Fruit fly (Drosophila melanogaster) whole organism, embryonic: Measurements from ENCODE around the gene senju.

Experiments used
- Aef1 ChIP-seq: fragments of 200-800 bp; sonication (Bioruptor generic); IDR thresholded peaks from 3 replicates; pipeline ENCODE4 v1.3.6; 2022; ENCODE audit warnings: missing biosample characterization, missing genetic modification characterization
- CG10431 ChIP-seq: fragments of 200-800 bp; sonication (Bioruptor generic); optimal IDR thresholded peaks from 3 replicates; lab custom pipeline; 2018; ENCODE audit warnings: missing biosample characterization, mild to moderate bottlenecking, missing genetic modification characterization
- CG10565 ChIP-seq: fragments of 200-800 bp; sonication (Bioruptor generic); optimal IDR thresholded peaks from 3 replicates; lab custom pipeline; 2016; ENCODE audit warnings: missing biosample characterization, mild to moderate bottlenecking, missing genetic modification characterization
- CG11504 ChIP-seq: fragments of 200-800 bp; sonication (Bioruptor generic); optimal IDR thresholded peaks from 3 replicates; lab custom pipeline; 2019; ENCODE audit warnings: missing biosample characterization, mild to moderate bottlenecking, missing genetic modification characterization, moderate library complexity
- CG11696 ChIP-seq: fragments of 200-800 bp; sonication (Bioruptor generic); IDR thresholded peaks from 2 replicates; pipeline ENCODE4 v1.3.6; 2022; ENCODE audit warnings: missing biosample characterization, missing genetic modification characterization
- CG12104 ChIP-seq: fragments of 200-800 bp; sonication (Bioruptor generic); optimal IDR thresholded peaks from 3 replicates; lab custom pipeline; 2016; ENCODE audit warnings: missing biosample characterization, missing genetic modification characterization
- CG12659 ChIP-seq: fragments of 200-800 bp; sonication (Bioruptor generic); optimal IDR thresholded peaks from 3 replicates; lab custom pipeline; 2017; ENCODE audit warnings: mild to moderate bottlenecking, missing biosample characterization, missing genetic modification reagents, missing genetic modification characterization
- CG12744 ChIP-seq: fragments of 200-800 bp; sonication (Bioruptor generic); optimal IDR thresholded peaks from 2 replicates; lab custom pipeline; 2016; ENCODE audit warnings: missing biosample characterization, missing genetic modification characterization
- CG13624 ChIP-seq: fragments of 200-800 bp; sonication (Bioruptor generic); optimal IDR thresholded peaks from 2 replicates; lab custom pipeline; 2016; ENCODE audit warnings: missing biosample characterization, missing genetic modification characterization
- CG13775 ChIP-seq: fragments of 200-800 bp; sonication (Bioruptor generic); optimal IDR thresholded peaks from 3 replicates; lab custom pipeline; 2017; ENCODE audit warnings: missing biosample characterization, mild to moderate bottlenecking, missing genetic modification characterization
- CG15011 ChIP-seq: fragments of 200-800 bp; sonication (Bioruptor generic); optimal IDR thresholded peaks from 3 replicates; lab custom pipeline; 2018; ENCODE audit warnings: missing biosample characterization, mild to moderate bottlenecking, missing genetic modification characterization
- CG16813 ChIP-seq: fragments of 200-800 bp; sonication (Bioruptor generic); IDR thresholded peaks from 3 replicates; pipeline ENCODE4 v1.3.6; 2022; ENCODE audit warnings: missing biosample characterization, missing genetic modification characterization; ENCODE audit not compliant: partially characterized antibody
- CG17328 ChIP-seq: fragments of 200-800 bp; sonication (Bioruptor generic); IDR thresholded peaks from 2 replicates; pipeline ENCODE4 v1.3.6; 2022; ENCODE audit warnings: missing biosample characterization, missing genetic modification characterization
- CG17359 ChIP-seq: fragments of 200-800 bp; sonication (Bioruptor generic); optimal IDR thresholded peaks from 3 replicates; lab custom pipeline; 2018; ENCODE audit warnings: missing biosample characterization, mild to moderate bottlenecking, missing genetic modification characterization, moderate library complexity
- CG17568 ChIP-seq: fragments of 200-800 bp; sonication (Bioruptor generic); optimal IDR thresholded peaks from 2 replicates; lab custom pipeline; 2018; ENCODE audit warnings: missing biosample characterization, mild to moderate bottlenecking, missing genetic modification characterization, moderate library complexity
- CG34422 ChIP-seq: fragments of 200-800 bp; sonication (Bioruptor generic); IDR thresholded peaks from 3 replicates; pipeline ENCODE4 v1.3.6; 2022; ENCODE audit warnings: missing biosample characterization, missing genetic modification characterization
- CG4820 ChIP-seq: fragments of 200-800 bp; sonication (Bioruptor generic); optimal IDR thresholded peaks from 3 replicates; lab custom pipeline; 2016; ENCODE audit warnings: missing biosample characterization, missing genetic modification characterization
- CG5180 ChIP-seq: fragments of 200-800 bp; sonication (Bioruptor generic); optimal IDR thresholded peaks from 3 replicates; lab custom pipeline; 2017; ENCODE audit warnings: missing biosample characterization, missing genetic modification characterization, mild to moderate bottlenecking, moderate library complexity, missing genetic modification reagents
- CG6254 ChIP-seq: fragments of 200-800 bp; sonication (Bioruptor generic); optimal IDR thresholded peaks from 3 replicates; lab custom pipeline; 2017; ENCODE audit warnings: mild to moderate bottlenecking, missing biosample characterization, missing genetic modification reagents, missing genetic modification characterization
- CG7556 ChIP-seq: fragments of 200-800 bp; sonication (Bioruptor generic); optimal IDR thresholded peaks from 2 replicates; lab custom pipeline; 2017; ENCODE audit warnings: missing biosample characterization, mild to moderate bottlenecking, missing genetic modification characterization
- CG7786 ChIP-seq: fragments of 200-800 bp; sonication (Bioruptor generic); optimal IDR thresholded peaks from 2 replicates; lab custom pipeline; 2016; ENCODE audit warnings: missing biosample characterization, missing genetic modification characterization
- CG9215 ChIP-seq: fragments of 200-800 bp; sonication (Bioruptor generic); IDR thresholded peaks from 2 replicates; pipeline ENCODE4 v1.3.6; 2022; ENCODE audit warnings: missing biosample characterization, missing genetic modification characterization
- CoRest ChIP-seq: fragments of 200-800 bp; sonication (Bioruptor generic); optimal IDR thresholded peaks from 3 replicates; lab custom pipeline; 2018; ENCODE audit warnings: missing biosample characterization, mild to moderate bottlenecking, missing genetic modification characterization, moderate library complexity
- D19A ChIP-seq: fragments of 200-800 bp; optimal IDR thresholded peaks from 3 replicates; lab custom pipeline; 2019; ENCODE audit warnings: missing biosample characterization, mild to moderate bottlenecking, missing genetic modification characterization, moderate library complexity
- Doc3 ChIP-seq: fragments of 200-800 bp; sonication (Bioruptor generic); IDR thresholded peaks from 3 replicates; pipeline ENCODE4 v1.3.6; 2022; ENCODE audit warnings: missing biosample characterization, missing genetic modification characterization; ENCODE audit not compliant: partially characterized antibody
- HmgD ChIP-seq: fragments of 200-800 bp; sonication (Bioruptor generic); optimal IDR thresholded peaks from 3 replicates; lab custom pipeline; 2016; ENCODE audit warnings: missing biosample characterization, missing genetic modification characterization
- Hmr ChIP-seq: fragments of 200-800 bp; sonication (Bioruptor generic); optimal IDR thresholded peaks from 3 replicates; lab custom pipeline; 2017; ENCODE audit warnings: mild to moderate bottlenecking, missing biosample characterization, missing genetic modification reagents, missing genetic modification characterization
- Oli ChIP-seq: fragments of 200-800 bp; sonication (Bioruptor generic); optimal IDR thresholded peaks from 2 replicates; lab custom pipeline; 2018; ENCODE audit warnings: missing biosample characterization, mild to moderate bottlenecking, missing genetic modification characterization, moderate library complexity
- Six4 ChIP-seq: fragments of 200-800 bp; sonication (Bioruptor generic); optimal IDR thresholded peaks from 2 replicates; lab custom pipeline; 2016; ENCODE audit warnings: missing biosample characterization, missing genetic modification characterization
- Taf1 ChIP-seq: fragments of 200-800 bp; sonication (Bioruptor generic); IDR thresholded peaks from 2 replicates; pipeline ENCODE4 v1.3.6; 2022; ENCODE audit warnings: missing biosample characterization, missing genetic modification characterization
- ato ChIP-seq: fragments of 200-800 bp; sonication (Bioruptor generic); IDR thresholded peaks from 2 replicates; pipeline ENCODE4 v1.3.6; 2022; ENCODE audit warnings: missing biosample characterization, missing genetic modification characterization; ENCODE audit not compliant: partially characterized antibody
- az2 ChIP-seq: fragments of 200-800 bp; sonication (Bioruptor generic); optimal IDR thresholded peaks from 3 replicates; lab custom pipeline; 2016; ENCODE audit warnings: missing biosample characterization, missing genetic modification characterization
- cas ChIP-seq: fragments of 200-800 bp; sonication (Bioruptor generic); IDR thresholded peaks from 2 replicates; pipeline ENCODE4 v1.3.6; 2022; ENCODE audit warnings: missing biosample characterization, missing genetic modification characterization
- cg ChIP-seq: fragments of 200-800 bp; sonication (Bioruptor generic); optimal IDR thresholded peaks from 3 replicates; lab custom pipeline; 2019; ENCODE audit warnings: missing biosample characterization, mild to moderate bottlenecking, missing genetic modification characterization, moderate library complexity
- ci ChIP-seq: fragments of 200-800 bp; sonication (Bioruptor generic); IDR thresholded peaks from 3 replicates; pipeline ENCODE4 v1.3.6; 2022; ENCODE audit warnings: missing biosample characterization, missing genetic modification characterization
- crol ChIP-seq: fragments of 200-800 bp; sonication (Bioruptor generic); IDR thresholded peaks from 2 replicates; pipeline ENCODE4 v1.3.6; 2022; ENCODE audit warnings: missing biosample characterization, missing genetic modification characterization
- crp ChIP-seq, 2 experiments: fragments of 200-800 bp; sonication (Bioruptor generic); optimal IDR thresholded peaks; 2 replicates in 1 of 2; 3 replicates in 1 of 2; lab custom pipeline; 2017; ENCODE audit warnings: missing biosample characterization in 2 of 2, missing genetic modification characterization in 2 of 2, mild to moderate bottlenecking in 1 of 2, moderate library complexity in 1 of 2
- dmrt99B ChIP-seq: fragments of 200-800 bp; sonication (Bioruptor generic); optimal IDR thresholded peaks from 2 replicates; lab custom pipeline; 2018; ENCODE audit warnings: missing biosample characterization, mild to moderate bottlenecking, missing genetic modification characterization, moderate library complexity
- ems ChIP-seq: fragments of 200-800 bp; sonication (Bioruptor generic); optimal IDR thresholded peaks from 3 replicates; lab custom pipeline; 2016; ENCODE audit warnings: missing biosample characterization, missing genetic modification characterization
- hb ChIP-seq: fragments of 200-800 bp; sonication (Bioruptor generic); IDR thresholded peaks from 3 replicates; pipeline ENCODE4 v1.3.6; 2022; ENCODE audit warnings: missing biosample characterization, missing genetic modification characterization; ENCODE audit not compliant: partially characterized antibody
- jing ChIP-seq: fragments of 200-800 bp; sonication (Bioruptor generic); optimal IDR thresholded peaks from 2 replicates; lab custom pipeline; 2018; ENCODE audit warnings: missing biosample characterization, mild to moderate bottlenecking, missing genetic modification characterization
- oc ChIP-seq: fragments of 200-800 bp; sonication (Bioruptor generic); optimal IDR thresholded peaks from 2 replicates; lab custom pipeline; 2018; ENCODE audit warnings: missing biosample characterization, mild to moderate bottlenecking, missing genetic modification characterization, moderate library complexity
- psq ChIP-seq: fragments of 200-800 bp; sonication (Bioruptor generic); optimal IDR thresholded peaks from 2 replicates; lab custom pipeline; 2017; ENCODE audit warnings: missing biosample characterization, missing genetic modification characterization
- row ChIP-seq: fragments of 200-800 bp; sonication (Bioruptor generic); IDR thresholded peaks from 3 replicates; pipeline ENCODE4 v1.3.6; 2022; ENCODE audit warnings: missing biosample characterization, missing genetic modification characterization
- seq ChIP-seq: fragments of 200-800 bp; sonication (Bioruptor generic); IDR thresholded peaks from 2 replicates; pipeline ENCODE4 v1.3.6; 2022; ENCODE audit warnings: missing biosample characterization, missing genetic modification characterization
- slbo ChIP-seq: fragments of 200-800 bp; sonication (Bioruptor generic); IDR thresholded peaks from 2 replicates; pipeline ENCODE4 v1.3.6; 2022; ENCODE audit warnings: missing biosample characterization, missing genetic modification characterization
- unpg ChIP-seq: fragments of 200-800 bp; sonication (Bioruptor generic); optimal IDR thresholded peaks from 3 replicates; lab custom pipeline; 2018; ENCODE audit warnings: missing biosample characterization, mild to moderate bottlenecking, missing genetic modification characterization, moderate library complexity
- vnd ChIP-seq: fragments of 200-800 bp; sonication (Bioruptor generic); IDR thresholded peaks from 3 replicates; pipeline ENCODE4 v1.3.6; 2022; ENCODE audit warnings: missing biosample characterization, missing genetic modification characterization; ENCODE audit not compliant: partially characterized antibody
- wdn ChIP-seq: fragments of 200-800 bp; sonication (Bioruptor generic); IDR thresholded peaks from 2 replicates; pipeline ENCODE4 v1.3.6; 2022; ENCODE audit warnings: missing biosample characterization, missing genetic modification characterization

The senju gene

dm6 chr2L:5009306-5010030 lies 43.2 kb upstream of the senju start, which contains the start of gene Rtnl1 (continued):
- no peak for TF ChIP-seq Taf1 (GFP tag; lab: Robert Waterston, UW)
- TF ChIP-seq CG10565, result no peak
- no peak for TF ChIP-seq CG4820 (GFP tag; lab: Kevin White, UChicago)
- peak; percentile 73 for TF ChIP-seq Hmr (GFP tag; lab: Kevin White, UChicago)
- TF ChIP-seq CG12744 (GFP tag; lab: Kevin White, UChicago), result peak; percentile 46
- TF ChIP-seq oc (tag; lab: Kevin White, UChicago), result no peak
- TF ChIP-seq CG5180, result no peak
- TF ChIP-seq CG13775 (GFP tag; lab: Kevin White, UChicago), result no peak
- no peak for TF ChIP-seq Six4
- peak; percentile 71 for TF ChIP-seq CG13624 (GFP tag; lab: Kevin White, UChicago)
- TF ChIP-seq crol (GFP tag; lab: Robert Waterston, UW), result no peak
- peak; percentile 67 for TF ChIP-seq ato (GFP tag; lab: Robert Waterston, UW)
- peak; percentile 8 for TF ChIP-seq CG7556 (GFP tag; lab: Kevin White, UChicago)
- TF ChIP-seq D19A (tag; lab: Kevin White, UChicago), result no peak
- peak; percentile 80 for TF ChIP-seq vnd (GFP tag; lab: Robert Waterston, UW)
- TF ChIP-seq ems (GFP tag; lab: Kevin White, UChicago), result no peak
- TF ChIP-seq CG17328 (GFP tag; lab: Robert Waterston, UW), result no peak
- TF ChIP-seq row (GFP tag; lab: Robert Waterston, UW), result peak; percentile 57
- no peak for TF ChIP-seq CG11696
- peak; percentile 93 for TF ChIP-seq CG11504 (tag; lab: Kevin White, UChicago)
- no peak for TF ChIP-seq wdn
- peak; percentile 88 for TF ChIP-seq CG12659 (GFP tag; lab: Kevin White, UChicago)
- peak; percentile 29 for TF ChIP-seq CG7786 (GFP tag; lab: Kevin White, UChicago)
- TF ChIP-seq ci (GFP tag; lab: Robert Waterston, UW), result peak; percentile 57; the same call in 2 of the 3 replicates
- 0 out of 3 replicates have a peak, but pooled peaks have one; percentile 26 for TF ChIP-seq Aef1 (GFP tag; lab: Robert Waterston, UW)
- TF ChIP-seq az2 (GFP tag; lab: Kevin White, UChicago), result peak; percentile 3
- TF ChIP-seq hb (GFP tag; lab: Robert Waterston, UW), result peak; percentile 79
- TF ChIP-seq CG15011 (GFP tag; lab: Kevin White, UChicago), result no peak
- no peak for TF ChIP-seq CG9215 (GFP tag; lab: Robert Waterston, UW)
- peak; percentile 49; the same call in 2 of the 3 replicates for TF ChIP-seq CG34422 (GFP tag; lab: Robert Waterston, UW)
- peak; percentile 51; the same call in 1 of the 2 replicates for TF ChIP-seq slbo
- TF ChIP-seq cg, result peak; percentile 95
- no peak for TF ChIP-seq CG17359 (tag; lab: Kevin White, UChicago)
- TF ChIP-seq HmgD, result peak; percentile 88
- TF ChIP-seq dmrt99B (tag; lab: Kevin White, UChicago), result no peak
- no peak for TF ChIP-seq CG10431 (GFP tag; lab: Kevin White, UChicago)
- no peak for TF ChIP-seq cas

- peak; percentile 81 for TF ChIP-seq CG16813 (GFP tag; lab: Robert Waterston, UW)
- TF ChIP-seq Six4, result no peak
- no peak for TF ChIP-seq CG6254 (GFP tag; lab: Kevin White, UChicago)
- no peak for TF ChIP-seq jing
- no peak for TF ChIP-seq CG17568
- TF ChIP-seq CoRest, result peak; percentile 70
- TF ChIP-seq crp (GFP tag; optimal IDR thresholded peaks at IDR 0.05; lab: Kevin White, UChicago), result no peak
- peak; percentile 15 for TF ChIP-seq Oli (tag; lab: Kevin White, UChicago)
- TF ChIP-seq Doc3 (GFP tag; lab: Robert Waterston, UW), result peak; percentile 83
- no peak for TF ChIP-seq psq (GFP tag; lab: Kevin White, UChicago)
- TF ChIP-seq CG12104 (GFP tag; lab: Kevin White, UChicago), result peak; percentile 40
- TF ChIP-seq seq (GFP tag; lab: Robert Waterston, UW), result no peak
- no peak for TF ChIP-seq oc (tag; lab: Kevin White, UChicago)
- TF ChIP-seq unpg, result peak; percentile 68
Observed at dm6 chr2L:5010784-5011260, 41.8 kb upstream of the senju start, which contains the start of the genes CG31917, Tfb5 and SelT. TSS of gene CG31917 (minus strand) at chr2L:5010834. TSS of gene Tfb5 (minus strand) at chr2L:5010834. TSS of gene SelT (plus strand) at chr2L:5010922.
